Fruit fly (Drosophila melanogaster) whole organism, prepupa: ENCODE data around the gene fog.

Source experiments
- Blimp-1 ChIP-seq: fragments of 200-800 bp; sonication (Bioruptor generic); optimal IDR thresholded peaks from 3 replicates; lab custom pipeline; 2017; ENCODE audit warnings: missing biosample characterization, missing genetic modification characterization, mild to moderate bottlenecking, moderate library complexity, missing genetic modification reagents
- CG10631 ChIP-seq: fragments of 200-800 bp; sonication (Bioruptor generic); optimal IDR thresholded peaks from 2 replicates; lab custom pipeline; 2016; ENCODE audit warnings: missing biosample characterization, missing genetic modification characterization
- CG10669 ChIP-seq: fragments of 200-800 bp; sonication (Bioruptor generic); optimal IDR thresholded peaks from 3 replicates; lab custom pipeline; 2018; ENCODE audit warnings: missing biosample characterization, mild to moderate bottlenecking, missing genetic modification characterization, moderate library complexity
- CG11762 ChIP-seq: fragments of 200-800 bp; sonication (Bioruptor generic); optimal IDR thresholded peaks from 3 replicates; lab custom pipeline; 2016; ENCODE audit warnings: missing biosample characterization, missing genetic modification characterization; ENCODE audit not compliant: insufficient read depth
- CG11902 ChIP-seq: fragments of 200-800 bp; sonication (Bioruptor generic); optimal IDR thresholded peaks from 3 replicates; lab custom pipeline; 2016; ENCODE audit warnings: missing biosample characterization, missing genetic modification characterization
- CG16779 ChIP-seq: fragments of 200-800 bp; sonication (Bioruptor generic); optimal IDR thresholded peaks from 3 replicates; lab custom pipeline; 2017; ENCODE audit warnings: missing biosample characterization, mild to moderate bottlenecking, missing genetic modification characterization
- CG32006 ChIP-seq: fragments of 200-800 bp; sonication (Bioruptor generic); optimal IDR thresholded peaks from 3 replicates; lab custom pipeline; 2017; ENCODE audit warnings: missing biosample characterization, mild to moderate bottlenecking, missing genetic modification characterization
- CG34406 ChIP-seq: fragments of 200-800 bp; sonication (Bioruptor generic); optimal IDR thresholded peaks from 3 replicates; lab custom pipeline; 2016; ENCODE audit warnings: missing biosample characterization, missing genetic modification characterization
- CG4318 ChIP-seq: fragments of 200-800 bp; sonication (Bioruptor generic); optimal IDR thresholded peaks from 3 replicates; lab custom pipeline; 2017; ENCODE audit warnings: missing biosample characterization, mild to moderate bottlenecking, missing genetic modification characterization
- CG6163 ChIP-seq: fragments of 200-800 bp; sonication (Bioruptor generic); IDR thresholded peaks from 3 replicates; pipeline ENCODE4 v1.3.6; 2022; ENCODE audit warnings: missing biosample characterization, missing genetic modification characterization
- CG6276 ChIP-seq: fragments of 200-800 bp; sonication (Bioruptor generic); optimal IDR thresholded peaks from 2 replicates; lab custom pipeline; 2017; ENCODE audit warnings: missing biosample characterization, mild to moderate bottlenecking, missing genetic modification characterization
- CG6792 ChIP-seq: fragments of 200-800 bp; sonication (Bioruptor generic); optimal IDR thresholded peaks from 3 replicates; lab custom pipeline; 2016; ENCODE audit warnings: missing biosample characterization, missing genetic modification characterization
- CG6808 ChIP-seq: fragments of 200-800 bp; sonication (Bioruptor generic); optimal IDR thresholded peaks from 3 replicates; lab custom pipeline; 2017; ENCODE audit warnings: missing biosample characterization, missing genetic modification characterization, mild to moderate bottlenecking, moderate library complexity, missing genetic modification reagents
- CG6854 ChIP-seq: fragments of 200-800 bp; sonication (Bioruptor generic); optimal IDR thresholded peaks from 2 replicates; lab custom pipeline; 2017; ENCODE audit warnings: missing biosample characterization, mild to moderate bottlenecking, missing genetic modification characterization
- CG7368 ChIP-seq: fragments of 200-800 bp; sonication (Bioruptor generic); optimal IDR thresholded peaks from 3 replicates; lab custom pipeline; 2016; ENCODE audit warnings: missing biosample characterization, missing genetic modification characterization
- CG8119 ChIP-seq: fragments of 200-800 bp; sonication (Bioruptor generic); IDR thresholded peaks from 3 replicates; pipeline ENCODE4 v1.3.6; 2022; ENCODE audit warnings: missing biosample characterization, missing genetic modification characterization
- CG8319 ChIP-seq: fragments of 200-800 bp; sonication (Bioruptor generic); optimal IDR thresholded peaks from 3 replicates; lab custom pipeline; 2016; ENCODE audit warnings: missing biosample characterization, missing genetic modification characterization
- CG8632 ChIP-seq: fragments of 200-800 bp; sonication (Bioruptor generic); optimal IDR thresholded peaks from 3 replicates; lab custom pipeline; 2016; ENCODE audit warnings: missing biosample characterization, missing genetic modification characterization
- CG9139 ChIP-seq: fragments of 200-800 bp; sonication (Bioruptor generic); optimal IDR thresholded peaks from 3 replicates; lab custom pipeline; 2017; ENCODE audit warnings: missing biosample characterization, mild to moderate bottlenecking, missing genetic modification characterization
- Eip75B ChIP-seq: fragments of 200-800 bp; sonication (Bioruptor generic); optimal IDR thresholded peaks from 3 replicates; lab custom pipeline; 2016; ENCODE audit warnings: missing biosample characterization, missing genetic modification characterization
- Ets21C ChIP-seq: fragments of 200-800 bp; sonication (Bioruptor generic); optimal IDR thresholded peaks from 3 replicates; lab custom pipeline; 2016; ENCODE audit warnings: missing biosample characterization, missing genetic modification characterization
- Ets96B ChIP-seq: fragments of 200-800 bp; optimal IDR thresholded peaks from 2 replicates; lab custom pipeline; 2019; ENCODE audit warnings: missing biosample characterization, mild to moderate bottlenecking, missing genetic modification characterization, moderate library complexity
- Gug ChIP-seq: fragments of 200-800 bp; sonication (Bioruptor generic); IDR thresholded peaks from 2 replicates; pipeline ENCODE4 v1.3.6; 2022; ENCODE audit warnings: missing biosample characterization, missing genetic modification characterization
- Hr38 ChIP-seq: sonication (Bioruptor generic); optimal IDR thresholded peaks from 2 replicates; lab custom pipeline; 2016; ENCODE audit warnings: missing biosample characterization, missing genetic modification characterization
- Hr4 ChIP-seq: fragments of 200-800 bp; sonication (Bioruptor generic); optimal IDR thresholded peaks from 3 replicates; lab custom pipeline; 2016; ENCODE audit warnings: missing biosample characterization, missing genetic modification characterization
- Lpt ChIP-seq: fragments of 200-800 bp; sonication (Bioruptor generic); optimal IDR thresholded peaks from 3 replicates; lab custom pipeline; 2016; ENCODE audit warnings: missing biosample characterization, missing genetic modification characterization
- OdsH ChIP-seq: fragments of 200-800 bp; sonication (Bioruptor generic); optimal IDR thresholded peaks from 3 replicates; lab custom pipeline; 2016; ENCODE audit warnings: missing biosample characterization, missing genetic modification characterization
- Smox ChIP-seq: fragments of 200-800 bp; sonication (Bioruptor generic); optimal IDR thresholded peaks from 3 replicates; lab custom pipeline; 2016; ENCODE audit warnings: missing biosample characterization, missing genetic modification characterization
- Sox102F ChIP-seq: fragments of 200-800 bp; sonication (Bioruptor generic); optimal IDR thresholded peaks from 2 replicates; lab custom pipeline; 2016; ENCODE audit warnings: missing biosample characterization, mild to moderate bottlenecking, missing genetic modification characterization
- Sox15 ChIP-seq: fragments of 200-800 bp; sonication (Bioruptor generic); optimal IDR thresholded peaks from 3 replicates; lab custom pipeline; 2016; ENCODE audit warnings: missing biosample characterization, missing genetic modification characterization
- acj6 ChIP-seq: fragments of 200-800 bp; sonication (Bioruptor generic); optimal IDR thresholded peaks from 3 replicates; lab custom pipeline; 2016; ENCODE audit warnings: missing biosample characterization, missing genetic modification characterization
- cyc ChIP-seq: fragments of 200-800 bp; sonication (Bioruptor generic); optimal IDR thresholded peaks from 3 replicates; lab custom pipeline; 2016; ENCODE audit warnings: missing biosample characterization, missing genetic modification characterization
- dsx ChIP-seq: fragments of 200-800 bp; optimal IDR thresholded peaks from 3 replicates; lab custom pipeline; 2019; ENCODE audit warnings: missing biosample characterization, mild to moderate bottlenecking, missing genetic modification characterization, moderate library complexity; ENCODE audit not compliant: poor library complexity, severe bottlenecking
- esn ChIP-seq: fragments of 200-800 bp; sonication (Bioruptor generic); optimal IDR thresholded peaks from 2 replicates; lab custom pipeline; 2016; ENCODE audit warnings: missing biosample characterization, mild to moderate bottlenecking, missing genetic modification characterization, moderate library complexity
- fd85E ChIP-seq: fragments of 200-800 bp; sonication (Bioruptor generic); optimal IDR thresholded peaks from 3 replicates; lab custom pipeline; 2016; ENCODE audit warnings: missing biosample characterization, missing genetic modification characterization
- fkh ChIP-seq: fragments of 200-800 bp; sonication (Bioruptor generic); optimal IDR thresholded peaks from 3 replicates; lab custom pipeline; 2017; ENCODE audit warnings: missing biosample characterization, mild to moderate bottlenecking, missing genetic modification characterization, moderate library complexity
- pdm3 ChIP-seq: fragments of 200-800 bp; sonication (Bioruptor generic); optimal IDR thresholded peaks from 3 replicates; lab custom pipeline; 2016; ENCODE audit warnings: missing biosample characterization, missing genetic modification characterization
- salr ChIP-seq, 2 experiments: fragments of 200-800 bp; sonication (Bioruptor generic); optimal IDR thresholded peaks; 3 replicates each; lab custom pipeline; 2016 to 2018; ENCODE audit warnings: missing biosample characterization in 2 of 2, missing genetic modification characterization in 2 of 2, mild to moderate bottlenecking in 1 of 2
- ss ChIP-seq, 2 experiments: fragments of 200-800 bp; sonication (Bioruptor generic); optimal IDR thresholded peaks; 2 replicates in 1 of 2; 3 replicates in 1 of 2; lab custom pipeline; 2017 to 2018; ENCODE audit warnings: mild to moderate bottlenecking in 2 of 2, missing biosample characterization in 2 of 2, missing genetic modification characterization in 2 of 2, moderate library complexity in 1 of 2
- svp ChIP-seq: fragments of 200-800 bp; sonication (Bioruptor generic); peaks from one replicate; lab custom pipeline; 2016; ENCODE audit warnings: missing biosample characterization, missing genetic modification characterization
- vri ChIP-seq: fragments of 200-800 bp; sonication (Bioruptor generic); optimal IDR thresholded peaks from 3 replicates; lab custom pipeline; 2016; ENCODE audit warnings: missing biosample characterization, mild to moderate bottlenecking, missing genetic modification characterization

The fog gene

DNA sequence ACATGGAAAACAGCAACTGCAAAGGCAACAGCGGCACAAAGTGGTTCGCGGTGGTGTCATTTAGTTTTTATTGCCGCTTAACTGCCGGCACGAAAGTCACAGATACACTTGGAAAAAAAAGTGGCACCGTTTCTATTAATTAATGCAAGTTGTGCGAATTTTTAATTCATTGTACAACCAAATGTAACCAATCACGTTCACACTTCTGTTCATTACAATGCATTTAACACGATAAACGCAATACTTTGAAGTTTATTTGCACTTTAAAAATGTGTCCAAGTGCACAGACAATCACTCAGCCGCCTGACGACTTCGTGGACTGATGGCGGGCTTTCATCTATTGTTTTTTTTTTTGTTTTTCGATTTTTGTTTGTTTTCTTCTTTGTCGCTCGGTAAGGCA lies 21.5 kb downstream of the fog start (continued):
- TF ChIP-seq CG8119 (GFP tag; lab: Robert Waterston, UW) (peak; percentile 92), Gug (GFP tag; lab: Robert Waterston, UW) (peak; percentile 91), CG6808 (GFP tag; lab: Kevin White, UChicago) (peak; percentile 42), CG11762 (peak; percentile 64), Sox102F (peak; percentile 54), CG7368 (GFP tag; lab: Kevin White, UChicago) (peak; percentile 76), CG9139 (GFP tag; lab: Kevin White, UChicago) (no peak), CG6854 (GFP tag; lab: Kevin White, UChicago) (no peak), Eip75B (GFP tag; lab: Kevin White, UChicago) (peak; percentile 72), Hr38 (GFP tag; lab: Kevin White, UChicago) (no peak), fd85E (GFP tag; lab: Kevin White, UChicago) (peak; percentile 11), Ets96B (peak; percentile 69), Lpt (GFP tag; lab: Kevin White, UChicago) (peak; percentile 84), CG11902 (peak; percentile 53), acj6 (GFP tag; lab: Kevin White, UChicago) (peak; percentile 80), CG6276 (GFP tag; lab: Kevin White, UChicago) (peak; percentile 82), CG34406 (GFP tag; lab: Kevin White, UChicago) (peak; percentile 69), svp (GFP tag; lab: Kevin White, UChicago) (peak; percentile 78), CG32006 (GFP tag; lab: Kevin White, UChicago) (peak; percentile 93), vri (GFP tag; lab: Kevin White, UChicago) (peak; percentile 25), pdm3 (GFP tag; lab: Kevin White, UChicago) (peak; percentile 88), CG10631 (GFP tag; lab: Kevin White, UChicago) (peak; percentile 82), Hr4 (GFP tag; lab: Kevin White, UChicago) (peak; percentile 91), CG16779 (tag; lab: Kevin White, UChicago) (peak; percentile 54), fkh (GFP tag; lab: Kevin White, UChicago) (peak; percentile 4), dsx (peak; percentile 23), cyc (GFP tag; lab: Kevin White, UChicago) (peak; percentile 69), salr (GFP tag; optimal IDR thresholded peaks at IDR 0.05; lab: Kevin White, UChicago) (peak; percentile 74 to 77), Smox (peak; percentile 55), CG8632 (peak; percentile 68), Sox15 (GFP tag; lab: Kevin White, UChicago) (peak; percentile 53), Ets21C (GFP tag; lab: Kevin White, UChicago) (peak; percentile 30), CG6792 (GFP tag; lab: Kevin White, UChicago) (peak; percentile 76), Blimp-1 (GFP tag; lab: Kevin White, UChicago) (no peak), CG10669 (GFP tag; lab: Kevin White, UChicago) (peak; percentile 63), CG6163 (GFP tag; lab: Robert Waterston, UW) (peak; percentile 88), CG8319 (GFP tag; lab: Kevin White, UChicago) (peak; percentile 49), esn (GFP tag; lab: Kevin White, UChicago) (peak; percentile 57)
- TF ChIP-seq, all 60 proteins: peak for 55

DNA sequence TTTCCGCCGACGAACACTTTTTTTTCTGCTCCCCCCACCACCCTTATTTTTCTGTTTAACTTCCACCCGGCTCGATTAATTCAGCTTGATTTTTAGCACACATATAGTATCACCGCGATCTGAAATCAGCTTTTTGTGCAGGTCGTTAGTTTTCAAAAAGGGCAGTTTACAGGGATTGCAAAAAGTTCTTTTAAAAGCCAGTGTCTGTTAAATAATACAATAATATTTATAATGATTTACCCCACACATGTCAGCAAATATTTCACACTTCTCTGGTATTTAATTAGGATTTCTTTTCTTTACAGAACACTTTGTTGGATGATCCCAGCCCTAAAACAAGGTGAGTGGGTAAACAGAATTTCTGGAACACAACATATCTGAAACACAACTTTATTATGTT lies 22.9 kb downstream of the fog start, which contains the start of gene CG42346:
Gene CG42346 (plus strand): TSS at position 301 of the 400 bp plus-strand sequence.
- TF ChIP-seq fkh (GFP tag; lab: Kevin White, UChicago) (no peak), CG4318 (GFP tag; lab: Kevin White, UChicago) (no peak), CG6792 (GFP tag; lab: Kevin White, UChicago) (no peak), svp (GFP tag; lab: Kevin White, UChicago) (no peak), ss (GFP tag; optimal IDR thresholded peaks at IDR 0.05; lab: Kevin White, UChicago) (no peak), OdsH (GFP tag; lab: Kevin White, UChicago) (no peak)
